Fruit fly (Drosophila melanogaster) whole organism, embryonic: ENCODE measurements around the gene tinc.
A peak's percentile ranks its signal among the peaks of the same experiment; 100 is the strongest.

Experiments used
- Asciz ChIP-seq: fragments of 200-800 bp; sonication (Bioruptor generic); optimal IDR thresholded peaks from 2 replicates; lab custom pipeline; 2017; ENCODE audit warnings: missing biosample characterization, mild to moderate bottlenecking, missing genetic modification characterization, missing genetic modification reagents
- CG10321 ChIP-seq: fragments of 200-800 bp; sonication (Bioruptor generic); IDR thresholded peaks from 2 replicates; pipeline ENCODE4 v1.3.6; 2022; ENCODE audit warnings: missing biosample characterization, missing genetic modification characterization
- CG10543 ChIP-seq: fragments of 200-800 bp; sonication (Bioruptor generic); optimal IDR thresholded peaks from 3 replicates; lab custom pipeline; 2017; ENCODE audit warnings: missing biosample characterization, mild to moderate bottlenecking, missing genetic modification characterization, moderate library complexity
- CG10654 ChIP-seq: fragments of 200-800 bp; sonication (Bioruptor generic); optimal IDR thresholded peaks from 2 replicates; lab custom pipeline; 2016; ENCODE audit warnings: missing biosample characterization, missing genetic modification characterization
- CG13775 ChIP-seq: fragments of 200-800 bp; sonication (Bioruptor generic); optimal IDR thresholded peaks from 3 replicates; lab custom pipeline; 2017; ENCODE audit warnings: missing biosample characterization, mild to moderate bottlenecking, missing genetic modification characterization
- CG17328 ChIP-seq: fragments of 200-800 bp; sonication (Bioruptor generic); IDR thresholded peaks from 2 replicates; pipeline ENCODE4 v1.3.6; 2022; ENCODE audit warnings: missing biosample characterization, missing genetic modification characterization
- CG17612 ChIP-seq: fragments of 200-800 bp; sonication (Bioruptor generic); IDR thresholded peaks from 2 replicates; pipeline ENCODE4 v1.3.6; 2022; ENCODE audit warnings: missing biosample characterization, missing genetic modification characterization
- CG18011 ChIP-seq: fragments of 200-800 bp; sonication (Bioruptor generic); optimal IDR thresholded peaks from 2 replicates; lab custom pipeline; 2017; ENCODE audit warnings: missing biosample characterization, missing genetic modification characterization, mild to moderate bottlenecking, moderate library complexity, missing genotype
- CG33557 ChIP-seq: fragments of 200-800 bp; sonication (Bioruptor generic); optimal IDR thresholded peaks from 2 replicates; lab custom pipeline; 2019; ENCODE audit warnings: missing biosample characterization, mild to moderate bottlenecking, missing genetic modification characterization, moderate library complexity
- CG4424 ChIP-seq: fragments of 200-800 bp; sonication (Bioruptor generic); optimal IDR thresholded peaks from 3 replicates; lab custom pipeline; 2016; ENCODE audit warnings: missing biosample characterization, missing genetic modification characterization
- CG6254 ChIP-seq: fragments of 200-800 bp; sonication (Bioruptor generic); optimal IDR thresholded peaks from 3 replicates; lab custom pipeline; 2017; ENCODE audit warnings: mild to moderate bottlenecking, missing biosample characterization, missing genetic modification reagents, missing genetic modification characterization
- CG6654 ChIP-seq: fragments of 200-800 bp; sonication (Bioruptor generic); optimal IDR thresholded peaks from 2 replicates; lab custom pipeline; 2017; ENCODE audit warnings: missing biosample characterization, mild to moderate bottlenecking, missing genetic modification characterization
- CG6683 ChIP-seq: fragments of 200-800 bp; sonication (Bioruptor generic); optimal IDR thresholded peaks from 2 replicates; lab custom pipeline; 2017; ENCODE audit warnings: missing biosample characterization, mild to moderate bottlenecking, missing genetic modification characterization, missing genetic modification reagents
- CG6765 ChIP-seq: fragments of 200-800 bp; sonication (Bioruptor generic); optimal IDR thresholded peaks from 3 replicates; lab custom pipeline; 2017; ENCODE audit warnings: missing biosample characterization, mild to moderate bottlenecking, missing genetic modification characterization
- CG8281 ChIP-seq: fragments of 200-800 bp; sonication (Bioruptor generic); optimal IDR thresholded peaks from 2 replicates; lab custom pipeline; 2018; ENCODE audit warnings: missing biosample characterization, mild to moderate bottlenecking, missing genetic modification characterization, moderate library complexity
- CG8765 ChIP-seq: fragments of 200-800 bp; sonication (Bioruptor generic); IDR thresholded peaks from 2 replicates; pipeline ENCODE4 v1.3.6; 2022; ENCODE audit warnings: missing biosample characterization, missing genetic modification characterization
- CG9215 ChIP-seq: fragments of 200-800 bp; sonication (Bioruptor generic); IDR thresholded peaks from 2 replicates; pipeline ENCODE4 v1.3.6; 2022; ENCODE audit warnings: missing biosample characterization, missing genetic modification characterization
- CG9609 ChIP-seq: fragments of 200-800 bp; sonication (Bioruptor generic); optimal IDR thresholded peaks from 3 replicates; lab custom pipeline; 2016; ENCODE audit warnings: missing biosample characterization, missing genetic modification characterization
- Chrac-16 ChIP-seq: fragments of 200-800 bp; sonication (Bioruptor generic); optimal IDR thresholded peaks from 3 replicates; lab custom pipeline; 2016; ENCODE audit warnings: missing biosample characterization, missing genetic modification characterization
- Dbx ChIP-seq: fragments of 200-800 bp; sonication (Bioruptor generic); IDR thresholded peaks from 3 replicates; pipeline ENCODE4 v1.3.6; 2022; ENCODE audit warnings: missing biosample characterization, missing genetic modification characterization
- Dfd ChIP-seq, 2 experiments: fragments of >200 bp; optimal IDR thresholded peaks; 2 replicates each; lab custom pipeline; 2017; ENCODE audit warnings: missing biosample characterization in 2 of 2, missing genetic modification characterization in 2 of 2
- Drgx ChIP-seq: fragments of 200-800 bp; sonication (Bioruptor generic); IDR thresholded peaks from 2 replicates; pipeline ENCODE4 v1.3.6; 2022; ENCODE audit warnings: missing biosample characterization, missing genetic modification characterization
- Fer2 ChIP-seq: fragments of 200-800 bp; sonication (Bioruptor generic); optimal IDR thresholded peaks from 2 replicates; lab custom pipeline; 2018; ENCODE audit warnings: missing biosample characterization, mild to moderate bottlenecking, missing genetic modification characterization, moderate library complexity
- H15 ChIP-seq: fragments of 200-800 bp; sonication (Bioruptor generic); IDR thresholded peaks from 3 replicates; pipeline ENCODE4 v1.3.6; 2022; ENCODE audit warnings: missing biosample characterization, missing genetic modification characterization
- HLHmδ ChIP-seq: fragments of 200-800 bp; sonication (Bioruptor generic); optimal IDR thresholded peaks from 2 replicates; lab custom pipeline; 2018; ENCODE audit warnings: missing biosample characterization, mild to moderate bottlenecking, missing genetic modification characterization, moderate library complexity
- HmgD ChIP-seq: fragments of 200-800 bp; sonication (Bioruptor generic); optimal IDR thresholded peaks from 3 replicates; lab custom pipeline; 2016; ENCODE audit warnings: missing biosample characterization, missing genetic modification characterization
- Myb ChIP-seq: fragments of 200-800 bp; sonication (Bioruptor generic); optimal IDR thresholded peaks from 2 replicates; lab custom pipeline; 2016; ENCODE audit warnings: missing biosample characterization, missing genetic modification characterization
- PHDP ChIP-seq: fragments of 200-800 bp; sonication (Bioruptor generic); optimal IDR thresholded peaks from 3 replicates; lab custom pipeline; 2018; ENCODE audit warnings: missing biosample characterization, mild to moderate bottlenecking, missing genetic modification characterization, moderate library complexity
- Sin3A ChIP-seq: fragments of >200 bp; optimal IDR thresholded peaks from 2 replicates; lab custom pipeline; 2018
- bowl ChIP-seq: fragments of 200-800 bp; sonication (Bioruptor generic); IDR thresholded peaks from 2 replicates; pipeline ENCODE4 v1.3.6; 2022; ENCODE audit warnings: missing biosample characterization, missing genetic modification characterization
- bsh ChIP-seq, 2 experiments: fragments of 200-800 bp; sonication (Bioruptor generic); optimal IDR thresholded peaks; 2 replicates each; lab custom pipeline; 2017 to 2018; ENCODE audit warnings: mild to moderate bottlenecking in 2 of 2, missing biosample characterization in 2 of 2, missing genetic modification characterization in 2 of 2, moderate library complexity in 1 of 2
- crol ChIP-seq: fragments of 200-800 bp; sonication (Bioruptor generic); IDR thresholded peaks from 2 replicates; pipeline ENCODE4 v1.3.6; 2022; ENCODE audit warnings: missing biosample characterization, missing genetic modification characterization
- danr ChIP-seq: fragments of 200-800 bp; sonication (Bioruptor generic); IDR thresholded peaks from 2 replicates; pipeline ENCODE4 v1.3.6; 2022; ENCODE audit warnings: missing biosample characterization, missing genetic modification characterization
- emc ChIP-seq: fragments of 200-800 bp; sonication (Bioruptor generic); optimal IDR thresholded peaks from 2 replicates; lab custom pipeline; 2016; ENCODE audit warnings: missing biosample characterization, missing genetic modification characterization
- exex ChIP-seq: fragments of 200-800 bp; sonication (Bioruptor generic); optimal IDR thresholded peaks from 4 replicates; lab custom pipeline; 2018; ENCODE audit warnings: missing biosample characterization, mild to moderate bottlenecking, missing genetic modification characterization, moderate library complexity
- hb ChIP-seq: fragments of 200-800 bp; sonication (Bioruptor generic); IDR thresholded peaks from 3 replicates; pipeline ENCODE4 v1.3.6; 2022; ENCODE audit warnings: missing biosample characterization, missing genetic modification characterization; ENCODE audit not compliant: partially characterized antibody
- her ChIP-seq: fragments of 200-800 bp; sonication (Bioruptor generic); optimal IDR thresholded peaks from 2 replicates; lab custom pipeline; 2016; ENCODE audit warnings: missing biosample characterization, missing genetic modification characterization
- mld ChIP-seq: fragments of 200-800 bp; sonication (Bioruptor generic); IDR thresholded peaks from 3 replicates; pipeline ENCODE4 v1.3.6; 2022; ENCODE audit warnings: missing biosample characterization, missing genetic modification characterization; ENCODE audit not compliant: partially characterized antibody
- nom ChIP-seq: fragments of 200-800 bp; sonication (Bioruptor generic); optimal IDR thresholded peaks from 2 replicates; lab custom pipeline; 2017; ENCODE audit warnings: missing biosample characterization, missing genetic modification characterization, mild to moderate bottlenecking, moderate library complexity, missing genetic modification reagents
- row ChIP-seq: fragments of 200-800 bp; sonication (Bioruptor generic); IDR thresholded peaks from 3 replicates; pipeline ENCODE4 v1.3.6; 2022; ENCODE audit warnings: missing biosample characterization, missing genetic modification characterization
- schlank ChIP-seq: fragments of 200-800 bp; sonication (Bioruptor generic); optimal IDR thresholded peaks from 2 replicates; lab custom pipeline; 2018; ENCODE audit warnings: missing biosample characterization, mild to moderate bottlenecking, missing genetic modification characterization
- sens ChIP-seq: fragments of 200-800 bp; sonication (Bioruptor generic); peaks from one replicate; lab custom pipeline; 2016; ENCODE audit warnings: missing biosample characterization, missing genetic modification characterization
- slbo ChIP-seq: fragments of 200-800 bp; sonication (Bioruptor generic); IDR thresholded peaks from 2 replicates; pipeline ENCODE4 v1.3.6; 2022; ENCODE audit warnings: missing biosample characterization, missing genetic modification characterization
- slou ChIP-seq: fragments of 200-800 bp; sonication (Bioruptor generic); optimal IDR thresholded peaks from 3 replicates; lab custom pipeline; 2016; ENCODE audit warnings: missing biosample characterization, missing genetic modification characterization
- sqz ChIP-seq: fragments of 200-800 bp; sonication (Bioruptor generic); optimal IDR thresholded peaks from 3 replicates; lab custom pipeline; 2018; ENCODE audit warnings: missing biosample characterization, mild to moderate bottlenecking, missing genetic modification characterization
- toy ChIP-seq: fragments of 200-800 bp; sonication (Bioruptor generic); IDR thresholded peaks from 2 replicates; pipeline ENCODE4 v1.3.6; 2022; ENCODE audit warnings: missing biosample characterization, missing genetic modification characterization
- wor ChIP-seq: fragments of 200-800 bp; sonication (Bioruptor generic); IDR thresholded peaks from 2 replicates; pipeline ENCODE4 v1.3.6; 2022; ENCODE audit warnings: missing biosample characterization, missing genetic modification characterization

Gene tinc

dm6 chr3R:17789937-17790336 is 21.4 kb upstream of the tinc start:
- TF ChIP-seq CG9215: no peak
- TF ChIP-seq Sin3A (lab: Kevin White, UChicago): no peak
- peak; percentile 2 for TF ChIP-seq nom (GFP tag; lab: Kevin White, UChicago)
- TF ChIP-seq Fer2 (tag; lab: Kevin White, UChicago): no peak
- TF ChIP-seq sens (GFP tag; lab: Kevin White, UChicago): peak; percentile 47
- TF ChIP-seq emc (GFP tag; lab: Kevin White, UChicago): no peak
- no peak for TF ChIP-seq CG17328 (GFP tag; lab: Robert Waterston, UW)
- 0 out of 3 replicates have a peak, but pooled peaks have one; percentile 5 for TF ChIP-seq row (GFP tag; lab: Robert Waterston, UW)
- no peak for TF ChIP-seq CG18011 (GFP tag; lab: Kevin White, UChicago)
- TF ChIP-seq bsh (GFP tag; optimal IDR thresholded peaks at IDR 0.05; lab: Kevin White, UChicago): no peak
- TF ChIP-seq wor (GFP tag; lab: Robert Waterston, UW): no peak
- no peak for TF ChIP-seq H15 (GFP tag; lab: Robert Waterston, UW)

dm6 chr3R:17793287-17793686 is 18.1 kb upstream of the tinc start:
- TF ChIP-seq HLHmδ (GFP tag; lab: Kevin White, UChicago) (no peak), crol (GFP tag; lab: Robert Waterston, UW) (peak; percentile 73)

dm6 chr3R:17794335-17795074 is 16.8 kb upstream of the tinc start, which contains the start of gene CG43102:
TSS of gene CG43102 (minus strand) at chr3R:17794490.
- TF ChIP-seq Dbx (GFP tag; lab: Robert Waterston, UW): peak; percentile 72
- peak; percentile 24 for TF ChIP-seq CG6654 (GFP tag; lab: Kevin White, UChicago)
- peak; percentile 49 for TF ChIP-seq Chrac-16 (GFP tag; lab: Kevin White, UChicago)
- peak; percentile 73; the same call in 1 of the 2 replicates for TF ChIP-seq slbo (GFP tag; lab: Robert Waterston, UW)
- peak; percentile 77 for TF ChIP-seq Drgx (GFP tag; lab: Robert Waterston, UW)
- TF ChIP-seq slou (GFP tag; lab: Kevin White, UChicago): no peak
- no peak for TF ChIP-seq hb (GFP tag; lab: Robert Waterston, UW)
- peak; percentile 62 for TF ChIP-seq her (GFP tag; lab: Kevin White, UChicago)
- peak; percentile 40 for TF ChIP-seq CG13775 (GFP tag; lab: Kevin White, UChicago)
- TF ChIP-seq HmgD: no peak
- TF ChIP-seq danr (GFP tag; lab: Robert Waterston, UW): no peak
- TF ChIP-seq CG6254 (GFP tag; lab: Kevin White, UChicago): peak; percentile 42
- peak; percentile 59 for TF ChIP-seq CG10654 (GFP tag; lab: Kevin White, UChicago)
- TF ChIP-seq CG6765: peak; percentile 26
- TF ChIP-seq PHDP (tag; lab: Kevin White, UChicago): peak; percentile 74
- no peak for TF ChIP-seq CG6683 (GFP tag; lab: Kevin White, UChicago)
- TF ChIP-seq CG33557: peak; percentile 42
- peak; percentile 30 for TF ChIP-seq schlank (tag; lab: Kevin White, UChicago)
- no peak for TF ChIP-seq sqz (GFP tag; lab: Kevin White, UChicago)
- TF ChIP-seq Dfd (GFP tag; optimal IDR thresholded peaks at IDR 0.05; lab: Kevin White, UChicago): no peak
- peak; percentile 67 for TF ChIP-seq CG4424 (GFP tag; lab: Kevin White, UChicago)
- peak; percentile 50; the same call in 1 of the 2 replicates for TF ChIP-seq bowl (GFP tag; lab: Robert Waterston, UW)
- TF ChIP-seq CG10321 (GFP tag; lab: Robert Waterston, UW): no peak
- peak; percentile 76 for TF ChIP-seq CG10543 (GFP tag; lab: Kevin White, UChicago)
- peak; percentile 16; the same call in 1 of the 2 replicates for TF ChIP-seq CG8765 (GFP tag; lab: Robert Waterston, UW)
- peak; percentile 36 for TF ChIP-seq exex (tag; lab: Kevin White, UChicago)
- no peak for TF ChIP-seq toy (GFP tag; lab: Robert Waterston, UW)
- TF ChIP-seq CG8281 (tag; lab: Kevin White, UChicago): peak; percentile 35
- TF ChIP-seq CG9609 (GFP tag; lab: Kevin White, UChicago): peak; percentile 45
- 0 out of 2 replicates have a peak, but pooled peaks have one; percentile 38 for TF ChIP-seq CG17612 (GFP tag; lab: Robert Waterston, UW)
- TF ChIP-seq Myb (GFP tag; lab: Kevin White, UChicago): peak; percentile 64
- peak; percentile 17 for TF ChIP-seq Asciz (GFP tag; lab: Kevin White, UChicago)
- 0 out of 3 replicates have a peak, but pooled peaks have one; percentile 43 for TF ChIP-seq mld (GFP tag; lab: Robert Waterston, UW)
